Fruit fly (Drosophila melanogaster): ENCODE results near the gene CG11454.

The CG11454 gene

dm6 chr2L:166115-167069, 23.3 kb downstream of the CG11454 start:
- TF ChIP-seq CG17801 (GFP tag; optimal IDR thresholded peaks at IDR 0.05; ENCODE audit: partially characterized antibody): peak; percentile 97

dm6 chr2L:168270-168901, 25.3 kb downstream of the CG11454 start:
- no peak for TF ChIP-seq CG17801 (GFP tag; optimal IDR thresholded peaks at IDR 0.05; ENCODE audit: partially characterized antibody)

dm6 chr2L:170383-170782, 27.3 kb downstream of the CG11454 start:
- no peak for TF ChIP-seq CG17801 (GFP tag; optimal IDR thresholded peaks at IDR 0.05; ENCODE audit: partially characterized antibody)

- TF ChIP-seq CG17801 (GFP tag; optimal IDR thresholded peaks at IDR 0.05; ENCODE audit: partially characterized antibody): no peak
Measured at dm6 chr2L:171499-172250, 28.6 kb downstream of the CG11454 start.

dm6 chr2L:175727-176126, 32.6 kb downstream of the CG11454 start:
- TF ChIP-seq CG17801 (GFP tag; optimal IDR thresholded peaks at IDR 0.05; ENCODE audit: partially characterized antibody): no peak

dm6 chr2L:179119-179518, 36.0 kb downstream of the CG11454 start:
- TF ChIP-seq CG17801 (GFP tag; optimal IDR thresholded peaks at IDR 0.05; ENCODE audit: partially characterized antibody): no peak

dm6 chr2L:181020-181419, 37.9 kb downstream of the CG11454 start:
- TF ChIP-seq CG17801 (GFP tag; optimal IDR thresholded peaks at IDR 0.05; ENCODE audit: partially characterized antibody): no peak

- no peak for TF ChIP-seq CG17801 (GFP tag; optimal IDR thresholded peaks at IDR 0.05; ENCODE audit: partially characterized antibody)
Measured at dm6 chr2L:182360-183144, 39.4 kb downstream of the CG11454 start.
